Fruit fly (Drosophila melanogaster) whole organism: Measurements from ENCODE around the gene Sh3beta.

Experiments
- CG8478 ChIP-seq: fragments of >200 bp; optimal IDR thresholded peaks from 2 replicates; lab custom pipeline; 2018; ENCODE audit warnings: inconsistent platforms
- Dll ChIP-seq: fragments of >200 bp; optimal IDR thresholded peaks from 2 replicates; lab custom pipeline; 2017
- pan ChIP-seq: fragments of >200 bp; optimal IDR thresholded peaks from 2 replicates; lab custom pipeline; 2017
- psq ChIP-seq: fragments of >200 bp; optimal IDR thresholded peaks from 2 replicates; lab custom pipeline; 2017

- no peak for TF ChIP-seq psq (lab: Kevin White, UChicago)
- TF ChIP-seq pan: no peak
- no peak for TF ChIP-seq Dll (lab: Kevin White, UChicago)
- no peak for TF ChIP-seq CG8478 (lab: Kevin White, UChicago)
These were observed 7.8 kb upstream of the Sh3beta start for dm6 chr3L:7376830-7377229.
